Worm (Caenorhabditis elegans): Measurements from ENCODE around the gene M163.5.

ce11 chrX:14447498-14447897, 26.3 kb upstream of the M163.5 start:
- TF ChIP-seq zag-1 (tag; optimal IDR thresholded peaks at IDR 0.05) (no peak), T20F7.1 (GFP tag; optimal IDR thresholded peaks at IDR 0.05) (no peak), egl-43 (GFP tag; IDR thresholded peaks at IDR 0.05) (no peak), lin-1 (GFP tag; IDR thresholded peaks at IDR 0.05) (no peak), nhr-42 (GFP tag; IDR thresholded peaks at IDR 0.05) (no peak), lin-39 (tag; optimal IDR thresholded peaks at IDR 0.05) (no peak), mep-1 (tag; optimal IDR thresholded peaks at IDR 0.05) (no peak), hmg-1.1 (GFP tag; IDR thresholded peaks at IDR 0.05) (no peak), attf-4 (tag; optimal IDR thresholded peaks at IDR 0.05) (no peak), pha-4 (GFP tag; IDR thresholded peaks at IDR 0.05) (no peak), pha-4 (tag; optimal IDR thresholded peaks at IDR 0.05) (no peak), unc-62 (GFP tag; optimal IDR thresholded peaks at IDR 0.05 in 1 of 2) (no peak), unc-62 (tag; optimal IDR thresholded peaks at IDR 0.05) (no peak)
